Worm (Caenorhabditis elegans): Measurements from ENCODE around the gene cpg-7.

Gene cpg-7

DNA sequence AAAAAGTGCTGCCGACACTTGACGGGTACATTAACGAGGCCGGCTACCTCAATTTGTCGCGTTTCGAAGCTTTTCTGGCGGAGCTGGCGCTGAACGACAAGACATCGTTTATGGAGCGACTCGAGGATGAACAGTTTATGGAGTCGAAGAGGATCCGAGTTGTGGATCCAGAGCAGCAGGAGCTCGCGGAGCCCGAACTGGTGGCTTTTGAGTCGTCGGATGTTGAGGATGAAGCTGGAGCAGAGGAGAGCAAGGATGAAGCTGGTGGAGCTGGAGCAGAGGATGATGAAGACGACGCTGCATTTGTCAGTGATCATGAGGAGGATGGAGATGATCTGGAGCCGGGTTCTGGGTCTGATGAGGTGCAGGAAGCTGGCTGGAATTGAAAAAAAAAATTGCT, 34.2 kb downstream of the cpg-7 start:
- no peak for TF ChIP-seq tra-4 (tag; optimal IDR thresholded peaks at IDR 0.05)
- TF ChIP-seq hmbx-1 (tag; optimal IDR thresholded peaks at IDR 0.05), result no peak
- TF ChIP-seq B0310.2 (tag; optimal IDR thresholded peaks at IDR 0.05), result no peak

DNA sequence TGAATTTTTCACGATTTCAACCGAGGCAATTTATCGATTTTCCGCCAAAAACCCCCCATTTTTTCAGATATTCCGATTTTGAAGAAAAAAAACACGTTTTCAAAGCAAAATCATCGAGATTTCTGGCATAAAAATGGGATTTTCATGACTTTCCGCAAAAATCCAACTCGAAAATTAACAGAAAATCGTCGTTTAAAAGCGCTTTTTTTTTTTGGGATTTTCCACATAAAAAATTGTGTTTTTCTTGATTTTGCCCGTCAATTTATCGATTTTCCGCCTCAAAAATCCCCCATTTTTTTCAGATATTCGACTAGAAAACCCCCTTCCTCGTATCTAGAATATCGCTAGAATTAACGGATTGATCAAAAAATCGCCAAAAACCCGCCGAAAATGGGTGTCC, 40.4 kb downstream of the cpg-7 start, which contains the start of gene xrn-1:
Gene xrn-1 (plus strand): TSS at position 301 of the 400 bp plus-strand sequence.
- TF ChIP-seq tbx-37 (GFP tag; conservative IDR thresholded peaks at IDR 0.05) (no peak), tbx-11 (GFP tag; IDR thresholded peaks at IDR 0.05) (no peak), B0310.2 (tag; optimal IDR thresholded peaks at IDR 0.05) (no peak)

DNA sequence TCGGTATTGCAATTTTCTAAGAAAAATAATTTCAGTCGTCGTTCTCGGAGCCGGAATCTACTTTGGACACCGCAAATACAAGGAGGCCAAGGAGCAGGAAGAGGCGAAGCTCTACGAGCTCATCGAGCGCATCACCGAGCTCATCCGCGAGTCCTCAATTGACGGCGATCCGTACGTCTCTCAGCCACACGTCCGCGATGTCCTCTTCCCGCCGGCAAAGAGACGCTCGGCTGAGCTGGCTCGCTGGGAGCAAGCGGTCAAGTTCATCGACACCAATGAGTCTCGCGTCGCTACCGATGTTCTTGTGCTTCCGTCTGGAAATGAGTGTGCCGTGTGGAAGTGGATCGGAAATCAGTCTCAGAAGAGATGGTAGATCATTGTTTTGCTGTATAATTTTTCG, 43.5 kb downstream of the cpg-7 start:
- TF ChIP-seq hmbx-1 (tag; optimal IDR thresholded peaks at IDR 0.05) (no peak), aly-1 (tag; optimal IDR thresholded peaks at IDR 0.05) (no peak)

DNA sequence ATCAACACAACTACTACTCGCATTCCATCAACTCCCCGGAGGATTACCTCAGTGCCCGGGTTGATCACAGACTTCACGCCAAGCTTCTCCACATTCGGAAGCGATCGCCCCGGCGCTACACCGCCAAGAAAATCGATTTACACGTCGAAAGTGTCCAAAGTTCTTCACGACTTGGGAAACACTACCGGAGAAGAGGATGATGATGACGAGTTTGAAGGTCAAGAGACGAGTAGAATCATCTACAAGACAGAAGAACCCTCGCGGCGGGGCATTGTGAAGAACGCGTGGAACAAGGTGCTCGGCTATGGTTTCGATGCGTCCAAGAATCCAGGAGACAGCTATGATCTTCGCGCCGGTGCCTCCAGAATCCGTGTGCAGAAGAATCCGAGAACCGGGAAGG, 45.0 kb downstream of the cpg-7 start:
- no peak for TF ChIP-seq sea-1 (GFP tag; conservative IDR thresholded peaks at IDR 0.05)
- no peak for TF ChIP-seq ama-1 (optimal IDR thresholded peaks at IDR 0.05)
- TF ChIP-seq hmbx-1 (tag; optimal IDR thresholded peaks at IDR 0.05), result no peak
- TF ChIP-seq pes-1 (GFP tag; IDR thresholded peaks at IDR 0.05), result no peak
- no peak for TF ChIP-seq B0310.2 (tag; optimal IDR thresholded peaks at IDR 0.05)
- TF ChIP-seq flt-1 (GFP tag; IDR thresholded peaks at IDR 0.05), result no peak
- TF ChIP-seq scrt-1 (GFP tag; IDR thresholded peaks at IDR 0.05), result no peak
- no peak for TF ChIP-seq ets-7 (tag; optimal IDR thresholded peaks at IDR 0.05)
- TF ChIP-seq tbx-37 (GFP tag; conservative IDR thresholded peaks at IDR 0.05), result no peak

DNA sequence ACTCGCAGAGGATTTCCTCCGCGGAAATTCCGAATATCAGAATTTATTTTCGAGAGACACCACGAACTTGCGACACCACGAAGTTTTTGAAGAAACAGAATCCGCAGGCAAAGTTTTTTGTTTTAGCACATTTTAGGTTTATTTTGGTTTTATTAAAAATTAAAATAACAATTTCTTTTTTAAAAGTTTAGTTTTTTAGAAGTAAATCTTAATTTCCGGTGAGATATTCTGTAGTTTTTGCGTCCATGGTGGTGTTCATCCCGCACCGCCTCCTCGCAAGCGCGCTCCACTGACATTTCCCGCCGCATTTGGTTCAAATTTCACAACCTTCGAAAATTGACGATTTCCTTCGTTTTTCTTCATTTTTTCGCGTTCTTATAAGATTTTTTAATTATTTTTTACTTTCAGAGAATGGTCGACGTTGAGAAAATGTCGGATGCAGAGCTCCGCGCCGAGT, 46.0 kb downstream of the cpg-7 start, which contains the start of gene lem-2:
Gene lem-2 (plus strand): TSS at position 407 of the 457 bp plus-strand sequence.
- TF ChIP-seq hmbx-1 (tag; optimal IDR thresholded peaks at IDR 0.05), result peak; percentile 60
- 0 out of 2 replicates have a peak, but pooled peaks have one; percentile 13 for TF ChIP-seq scrt-1 (GFP tag; IDR thresholded peaks at IDR 0.05)
- no peak for TF ChIP-seq ama-1 (optimal IDR thresholded peaks at IDR 0.05)
- peak; percentile 53 for TF ChIP-seq ets-7 (tag; optimal IDR thresholded peaks at IDR 0.05)
- peak; percentile 6 for TF ChIP-seq hmg-4 (GFP tag; optimal IDR thresholded peaks at IDR 0.05)
- TF ChIP-seq sea-1 (GFP tag; conservative IDR thresholded peaks at IDR 0.05), result no peak
- peak; percentile 85 for TF ChIP-seq tra-4 (tag; optimal IDR thresholded peaks at IDR 0.05)
- TF ChIP-seq ceh-13 (GFP tag; optimal IDR thresholded peaks at IDR 0.05), result peak; percentile 50
- TF ChIP-seq B0310.2 (tag; optimal IDR thresholded peaks at IDR 0.05), result peak; percentile 56
- TF ChIP-seq flt-1 (GFP tag; IDR thresholded peaks at IDR 0.05), result peak; percentile 48; the same call in 1 of the 2 replicates
- no peak for TF ChIP-seq tbx-11 (GFP tag; IDR thresholded peaks at IDR 0.05)
- TF ChIP-seq hnd-1 (tag; optimal IDR thresholded peaks at IDR 0.05), result peak; percentile 38
- peak; percentile 78 for TF ChIP-seq F13C5.2 (tag; optimal IDR thresholded peaks at IDR 0.05)

DNA sequence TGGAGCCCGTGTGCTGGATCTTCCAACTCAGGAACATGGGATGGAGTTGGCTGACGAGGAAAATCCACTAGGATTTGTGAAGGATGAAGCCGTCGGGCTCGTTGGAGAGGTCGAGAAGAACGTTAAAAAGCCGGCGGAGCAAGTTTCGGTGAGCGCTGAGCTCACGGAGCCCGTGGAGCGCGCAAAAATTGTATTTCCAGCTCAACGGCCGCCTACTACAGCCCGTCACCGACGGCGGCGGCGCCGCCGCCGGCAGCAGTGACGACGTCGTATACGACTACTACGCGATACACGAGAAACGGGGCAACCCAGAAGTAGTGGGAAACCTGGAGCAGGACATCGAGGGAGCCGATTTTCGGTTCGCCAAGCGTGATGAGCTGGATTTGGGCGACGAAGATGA, 48.1 kb downstream of the cpg-7 start:
- TF ChIP-seq pes-1 (GFP tag; IDR thresholded peaks at IDR 0.05), result 0 out of 2 replicates have a peak, but pooled peaks have one; percentile 6
- TF ChIP-seq B0310.2 (tag; optimal IDR thresholded peaks at IDR 0.05), result no peak

DNA sequence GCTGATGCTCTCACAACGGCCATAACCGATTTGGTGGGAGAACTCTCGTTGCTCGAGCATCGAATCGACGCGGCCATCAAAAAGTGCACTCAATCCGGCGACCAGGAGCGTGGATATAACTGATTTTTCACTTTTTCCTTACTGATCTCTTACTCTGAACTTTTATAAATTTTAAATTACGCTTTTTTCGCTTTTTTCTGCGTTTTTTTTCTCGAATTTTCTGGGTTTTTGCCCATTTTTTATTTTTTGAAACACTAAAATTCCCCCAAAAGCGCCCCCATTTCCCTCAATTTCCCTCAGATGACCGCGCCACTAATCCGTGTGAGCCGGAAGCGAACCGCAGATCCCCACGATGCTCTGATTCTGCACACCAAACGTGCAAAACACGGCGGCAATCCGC, 48.6 kb downstream of the cpg-7 start, which contains the start of gene W01G7.4:
Gene W01G7.4 (plus strand): TSS at position 301 of the 400 bp plus-strand sequence.
- no peak for TF ChIP-seq ceh-13 (GFP tag; optimal IDR thresholded peaks at IDR 0.05)
- no peak for TF ChIP-seq tbx-11 (GFP tag; IDR thresholded peaks at IDR 0.05)
- no peak for TF ChIP-seq aly-1 (tag; optimal IDR thresholded peaks at IDR 0.05)
- TF ChIP-seq B0310.2 (tag; optimal IDR thresholded peaks at IDR 0.05), result no peak
- no peak for TF ChIP-seq ets-7 (tag; optimal IDR thresholded peaks at IDR 0.05)
- no peak for TF ChIP-seq scrt-1 (GFP tag; IDR thresholded peaks at IDR 0.05)
- no peak for TF ChIP-seq flt-1 (GFP tag; IDR thresholded peaks at IDR 0.05)
- no peak for TF ChIP-seq hmbx-1 (tag; optimal IDR thresholded peaks at IDR 0.05)
- no peak for TF ChIP-seq hnd-1 (tag; optimal IDR thresholded peaks at IDR 0.05)
- no peak for TF ChIP-seq hmg-4 (GFP tag; optimal IDR thresholded peaks at IDR 0.05)
- TF ChIP-seq sea-1 (GFP tag; conservative IDR thresholded peaks at IDR 0.05), result no peak
- TF ChIP-seq ama-1 (optimal IDR thresholded peaks at IDR 0.05), result no peak
- no peak for TF ChIP-seq F13C5.2 (tag; optimal IDR thresholded peaks at IDR 0.05)
- no peak for TF ChIP-seq tra-4 (tag; optimal IDR thresholded peaks at IDR 0.05)
- no peak for TF ChIP-seq pes-1 (GFP tag; IDR thresholded peaks at IDR 0.05)
- TF ChIP-seq tbx-37 (GFP tag; conservative IDR thresholded peaks at IDR 0.05), result no peak

DNA sequence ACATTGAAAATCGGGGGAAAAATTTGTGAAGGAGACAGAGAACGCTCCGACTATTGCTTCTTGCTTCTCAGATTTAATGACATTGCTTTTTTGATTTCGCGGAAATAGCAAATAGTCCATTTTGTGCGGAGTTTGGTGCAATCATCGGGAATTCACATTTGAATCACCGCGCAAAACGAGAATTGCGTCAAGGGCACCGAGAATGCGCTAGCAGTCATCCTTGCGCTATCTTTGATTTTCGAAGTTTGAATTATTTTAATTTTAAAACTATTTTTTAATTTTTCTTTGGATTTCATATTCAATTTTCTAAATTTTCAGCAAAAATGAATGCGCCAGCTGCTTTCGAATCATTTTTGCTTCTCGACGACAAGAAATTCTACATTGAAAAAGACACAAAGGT, 49.3 kb downstream of the cpg-7 start, which contains the start of gene rpb-11:
Gene rpb-11 (plus strand): TSS at position 319 of the 400 bp plus-strand sequence.
- TF ChIP-seq hmg-4 (GFP tag; optimal IDR thresholded peaks at IDR 0.05), result peak; percentile 34
- peak; percentile 59; the same call in 1 of the 2 replicates for TF ChIP-seq tbx-11 (GFP tag; IDR thresholded peaks at IDR 0.05)
- no peak for TF ChIP-seq ceh-36 (tag; optimal IDR thresholded peaks at IDR 0.05)
- no peak for TF ChIP-seq ama-1 (optimal IDR thresholded peaks at IDR 0.05)
- no peak for TF ChIP-seq hmbx-1 (tag; optimal IDR thresholded peaks at IDR 0.05)
- peak; percentile 60; the same call in 1 of the 2 replicates for TF ChIP-seq tbx-37 (GFP tag; conservative IDR thresholded peaks at IDR 0.05)
- peak; percentile 17 for TF ChIP-seq hnd-1 (tag; optimal IDR thresholded peaks at IDR 0.05)
- TF ChIP-seq ets-7 (tag; optimal IDR thresholded peaks at IDR 0.05), result no peak
- 0 out of 2 replicates have a peak, but pooled peaks have one; percentile 24 for TF ChIP-seq sea-1 (GFP tag; conservative IDR thresholded peaks at IDR 0.05)
- no peak for TF ChIP-seq aly-1 (tag; optimal IDR thresholded peaks at IDR 0.05)
- no peak for TF ChIP-seq B0310.2 (tag; optimal IDR thresholded peaks at IDR 0.05)
- TF ChIP-seq tra-4 (tag; optimal IDR thresholded peaks at IDR 0.05), result no peak
- TF ChIP-seq F13C5.2 (tag; optimal IDR thresholded peaks at IDR 0.05), result peak; percentile 88
- TF ChIP-seq scrt-1 (GFP tag; IDR thresholded peaks at IDR 0.05), result peak; percentile 36; the same call in 1 of the 2 replicates
- peak; percentile 68 for TF ChIP-seq pes-1 (GFP tag; IDR thresholded peaks at IDR 0.05)
- peak; percentile 72 for TF ChIP-seq flt-1 (GFP tag; IDR thresholded peaks at IDR 0.05)
- peak; percentile 23 for TF ChIP-seq ceh-13 (GFP tag; optimal IDR thresholded peaks at IDR 0.05)
